Fruit fly (Drosophila melanogaster) whole organism, embryonic: ENCODE data around the gene Msh6.

Experiments used
- Adf1 ChIP-seq: fragments of 200-800 bp; sonication (Bioruptor generic); IDR thresholded peaks from 2 replicates; pipeline ENCODE4 v1.3.6; 2022; ENCODE audit warnings: missing biosample characterization, missing genetic modification characterization
- C15 ChIP-seq: fragments of 200-800 bp; sonication (Bioruptor generic); IDR thresholded peaks from 3 replicates; pipeline ENCODE4 v1.3.6; 2022; ENCODE audit warnings: missing biosample characterization, missing genetic modification characterization
- CG10274 ChIP-seq: fragments of 200-800 bp; sonication (Bioruptor generic); optimal IDR thresholded peaks from 3 replicates; lab custom pipeline; 2017; ENCODE audit warnings: missing biosample characterization, mild to moderate bottlenecking, missing genetic modification characterization
- CG12659 ChIP-seq: fragments of 200-800 bp; sonication (Bioruptor generic); optimal IDR thresholded peaks from 3 replicates; lab custom pipeline; 2017; ENCODE audit warnings: mild to moderate bottlenecking, missing biosample characterization, missing genetic modification reagents, missing genetic modification characterization
- CG14710 ChIP-seq: fragments of 200-800 bp; sonication (Bioruptor generic); optimal IDR thresholded peaks from 3 replicates; lab custom pipeline; 2019; ENCODE audit warnings: missing biosample characterization, mild to moderate bottlenecking, missing genetic modification characterization, moderate library complexity
- CG15269 ChIP-seq: fragments of 200-800 bp; sonication (Bioruptor generic); optimal IDR thresholded peaks from 2 replicates; lab custom pipeline; 2018; ENCODE audit warnings: missing biosample characterization, mild to moderate bottlenecking, missing genetic modification characterization, moderate library complexity
- CG15479 ChIP-seq: fragments of 200-800 bp; sonication (Bioruptor generic); optimal IDR thresholded peaks from 3 replicates; lab custom pipeline; 2019; ENCODE audit warnings: missing biosample characterization, mild to moderate bottlenecking, missing genetic modification characterization, moderate library complexity
- CG17186 ChIP-seq: fragments of 200-800 bp; sonication (Bioruptor generic); optimal IDR thresholded peaks from 3 replicates; lab custom pipeline; 2017; ENCODE audit warnings: missing biosample characterization, missing genetic modification reagents, missing genetic modification characterization
- CG17802 ChIP-seq: fragments of 200-800 bp; sonication (Bioruptor generic); optimal IDR thresholded peaks from 2 replicates; lab custom pipeline; 2018; ENCODE audit warnings: missing biosample characterization, mild to moderate bottlenecking, missing genetic modification characterization, moderate library complexity
- CG2712 ChIP-seq: fragments of 200-800 bp; optimal IDR thresholded peaks from 3 replicates; lab custom pipeline; 2019; ENCODE audit warnings: missing biosample characterization, mild to moderate bottlenecking, missing genetic modification characterization, moderate library complexity
- CG31224 ChIP-seq: fragments of 200-800 bp; sonication (Bioruptor generic); IDR thresholded peaks from 2 replicates; pipeline ENCODE4 v1.3.6; 2022; ENCODE audit warnings: missing biosample characterization, missing genetic modification characterization
- CG31441 ChIP-seq: fragments of 200-800 bp; sonication (Bioruptor generic); IDR thresholded peaks from 2 replicates; pipeline ENCODE4 v1.3.6; 2022; ENCODE audit warnings: missing biosample characterization, missing genetic modification characterization
- CG4360 ChIP-seq: fragments of 200-800 bp; sonication (Bioruptor generic); IDR thresholded peaks from 2 replicates; pipeline ENCODE4 v1.3.6; 2022; ENCODE audit warnings: missing biosample characterization, missing genetic modification characterization
- CG4424 ChIP-seq: fragments of 200-800 bp; sonication (Bioruptor generic); optimal IDR thresholded peaks from 3 replicates; lab custom pipeline; 2016; ENCODE audit warnings: missing biosample characterization, missing genetic modification characterization
- CG5953 ChIP-seq: fragments of 200-800 bp; sonication (Bioruptor generic); IDR thresholded peaks from 2 replicates; pipeline ENCODE4 v1.3.6; 2022; ENCODE audit warnings: missing biosample characterization, missing genetic modification characterization
- CG6254 ChIP-seq: fragments of 200-800 bp; sonication (Bioruptor generic); optimal IDR thresholded peaks from 3 replicates; lab custom pipeline; 2017; ENCODE audit warnings: mild to moderate bottlenecking, missing biosample characterization, missing genetic modification reagents, missing genetic modification characterization
- CG8359 ChIP-seq: fragments of 200-800 bp; sonication (Bioruptor generic); optimal IDR thresholded peaks from 2 replicates; lab custom pipeline; 2017; ENCODE audit warnings: missing biosample characterization, mild to moderate bottlenecking, missing genetic modification characterization, borderline replicate concordance
- CG8924 ChIP-seq: fragments of 200-800 bp; optimal IDR thresholded peaks from 3 replicates; lab custom pipeline; 2019; ENCODE audit warnings: missing biosample characterization, mild to moderate bottlenecking, missing genetic modification characterization, moderate library complexity
- Dip3 ChIP-seq: fragments of 200-800 bp; sonication (Bioruptor generic); optimal IDR thresholded peaks from 3 replicates; lab custom pipeline; 2016; ENCODE audit warnings: missing biosample characterization, missing genetic modification characterization
- Dp ChIP-seq: fragments of 200-800 bp; sonication (Bioruptor generic); optimal IDR thresholded peaks from 2 replicates; lab custom pipeline; 2018; ENCODE audit warnings: missing biosample characterization, mild to moderate bottlenecking, missing genetic modification characterization, moderate library complexity
- ERR ChIP-seq: fragments of 200-800 bp; sonication (Bioruptor generic); optimal IDR thresholded peaks from 2 replicates; lab custom pipeline; 2016; ENCODE audit warnings: missing biosample characterization, missing genetic modification characterization
- H2.0 ChIP-seq: fragments of 200-800 bp; sonication (Bioruptor generic); IDR thresholded peaks from 2 replicates; pipeline ENCODE4 v1.3.6; 2022; ENCODE audit warnings: missing biosample characterization, missing genetic modification characterization
- Hsf ChIP-seq: fragments of 200-800 bp; sonication (Bioruptor generic); optimal IDR thresholded peaks from 3 replicates; lab custom pipeline; 2016; ENCODE audit warnings: missing biosample characterization, missing genetic modification characterization
- Jarid2 ChIP-seq: fragments of 200-800 bp; sonication (Bioruptor generic); optimal IDR thresholded peaks from 3 replicates; lab custom pipeline; 2017; ENCODE audit warnings: mild to moderate bottlenecking, missing biosample characterization, missing genetic modification reagents, missing genetic modification characterization
- Med ChIP-seq: fragments of 200-800 bp; sonication (Bioruptor generic); peaks from one replicate; lab custom pipeline; 2016; ENCODE audit warnings: missing biosample characterization, missing genetic modification characterization, mild to moderate bottlenecking, inconsistent platforms, moderate library complexity
- Taf1 ChIP-seq: fragments of 200-800 bp; sonication (Bioruptor generic); IDR thresholded peaks from 2 replicates; pipeline ENCODE4 v1.3.6; 2022; ENCODE audit warnings: missing biosample characterization, missing genetic modification characterization
- ab ChIP-seq: fragments of 200-800 bp; sonication (Bioruptor generic); optimal IDR thresholded peaks from 2 replicates; lab custom pipeline; 2016; ENCODE audit warnings: missing biosample characterization, missing genetic modification characterization
- ara ChIP-seq: fragments of 200-800 bp; sonication (Bioruptor generic); IDR thresholded peaks from 2 replicates; pipeline ENCODE4 v1.3.6; 2022; ENCODE audit warnings: missing biosample characterization, missing genetic modification characterization
- btn ChIP-seq: fragments of 200-800 bp; sonication (Bioruptor generic); optimal IDR thresholded peaks from 2 replicates; lab custom pipeline; 2016; ENCODE audit warnings: missing biosample characterization, missing genetic modification characterization
- chif ChIP-seq, 2 experiments: fragments of 200-800 bp; sonication (Bioruptor generic); optimal IDR thresholded peaks; 3 replicates each; lab custom pipeline; 2016; ENCODE audit warnings: missing biosample characterization in 2 of 2, missing genetic modification characterization in 2 of 2
- dmrt99B ChIP-seq: fragments of 200-800 bp; sonication (Bioruptor generic); optimal IDR thresholded peaks from 2 replicates; lab custom pipeline; 2018; ENCODE audit warnings: missing biosample characterization, mild to moderate bottlenecking, missing genetic modification characterization, moderate library complexity
- fru ChIP-seq: fragments of >200 bp; optimal IDR thresholded peaks from 2 replicates; lab custom pipeline; 2017
- fu2 ChIP-seq: fragments of 200-800 bp; sonication (Bioruptor generic); optimal IDR thresholded peaks from 2 replicates; lab custom pipeline; 2016; ENCODE audit warnings: missing biosample characterization, missing genetic modification characterization
- nerfin-1 ChIP-seq: fragments of 200-800 bp; sonication (Bioruptor generic); optimal IDR thresholded peaks from 3 replicates; lab custom pipeline; 2019; ENCODE audit warnings: missing biosample characterization, mild to moderate bottlenecking, missing genetic modification characterization, moderate library complexity
- nmo ChIP-seq: fragments of 200-800 bp; sonication (Bioruptor generic); optimal IDR thresholded peaks from 2 replicates; lab custom pipeline; 2018; ENCODE audit warnings: missing biosample characterization, mild to moderate bottlenecking, missing genetic modification characterization, moderate library complexity
- pfk ChIP-seq: fragments of 200-800 bp; sonication (Bioruptor generic); optimal IDR thresholded peaks from 2 replicates; lab custom pipeline; 2018; ENCODE audit warnings: missing biosample characterization, mild to moderate bottlenecking, missing genetic modification characterization, moderate library complexity
- pzg ChIP-seq: fragments of 200-800 bp; sonication (Bioruptor generic); optimal IDR thresholded peaks from 3 replicates; lab custom pipeline; 2018; ENCODE audit warnings: missing biosample characterization, mild to moderate bottlenecking, missing genetic modification characterization, moderate library complexity
- sqz ChIP-seq: fragments of 200-800 bp; sonication (Bioruptor generic); optimal IDR thresholded peaks from 3 replicates; lab custom pipeline; 2018; ENCODE audit warnings: missing biosample characterization, mild to moderate bottlenecking, missing genetic modification characterization
- ssp ChIP-seq: fragments of 200-800 bp; sonication (Bioruptor generic); IDR thresholded peaks from 2 replicates; pipeline ENCODE4 v1.3.6; 2022; ENCODE audit warnings: missing biosample characterization, missing genetic modification characterization
- tin ChIP-seq: fragments of 200-800 bp; sonication (Bioruptor generic); optimal IDR thresholded peaks from 3 replicates; lab custom pipeline; 2016; ENCODE audit warnings: missing biosample characterization, missing genetic modification characterization
- trem ChIP-seq: fragments of 200-800 bp; optimal IDR thresholded peaks from 3 replicates; lab custom pipeline; 2019; ENCODE audit warnings: missing biosample characterization, mild to moderate bottlenecking, missing genetic modification characterization, moderate library complexity

The Msh6 gene

DNA sequence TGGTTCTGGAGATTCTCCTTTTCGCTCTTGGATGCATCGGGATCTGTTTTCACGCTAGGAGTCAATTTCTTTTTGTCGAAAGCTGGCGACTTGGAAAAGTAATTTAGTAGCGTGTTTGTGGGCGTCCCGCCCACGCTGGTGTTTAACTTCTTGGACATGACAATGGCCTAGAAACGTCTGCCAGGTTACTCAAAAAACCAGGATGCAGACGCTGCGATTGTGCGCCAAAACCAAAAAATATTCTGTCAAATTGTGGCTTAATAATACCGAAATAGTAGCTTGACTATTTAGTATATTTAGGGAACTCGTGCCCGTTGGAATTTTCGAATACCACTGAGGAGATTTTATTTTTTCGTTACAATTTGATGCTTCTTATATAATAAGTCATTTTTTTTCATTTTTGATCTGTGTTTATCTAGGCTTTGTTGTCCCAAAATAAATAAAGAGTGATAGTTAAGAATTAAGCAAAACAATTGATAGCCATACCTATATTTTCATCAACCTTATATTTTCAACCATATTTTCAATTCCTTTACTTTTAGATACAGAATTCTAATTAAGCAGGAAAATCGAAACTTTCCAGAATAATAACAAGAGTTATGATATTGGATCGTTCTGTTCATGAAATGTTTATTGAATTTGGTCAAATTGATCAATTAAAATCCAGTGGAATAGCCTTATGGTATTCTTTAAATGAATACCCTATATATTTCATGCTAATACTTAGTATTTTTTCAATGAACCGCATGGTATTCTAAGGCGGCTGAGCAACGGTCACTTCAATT, at the start of gene Msh6, which contains the start of gene Prp31 (continued):
- TF ChIP-seq C15 = 0 out of 3 replicates have a peak, but pooled peaks have one; percentile 46
- peak; percentile 51 for TF ChIP-seq Dp (GFP tag; lab: Kevin White, UChicago)
- TF ChIP-seq CG15269 (tag; lab: Kevin White, UChicago) = peak; percentile 70
- peak; percentile 70 for TF ChIP-seq Dip3
- TF ChIP-seq CG5953 (GFP tag; lab: Robert Waterston, UW) = no peak
- peak; percentile 71 for TF ChIP-seq ssp (GFP tag; lab: Robert Waterston, UW)
- no peak for TF ChIP-seq ERR (GFP tag; lab: Kevin White, UChicago)
- peak; percentile 74 for TF ChIP-seq CG4424 (GFP tag; lab: Kevin White, UChicago)
- TF ChIP-seq nmo (GFP tag; lab: Kevin White, UChicago) = peak; percentile 92
- TF ChIP-seq fru (lab: Kevin White, UChicago) = no peak
- no peak for TF ChIP-seq Taf1 (GFP tag; lab: Robert Waterston, UW)
- peak; percentile 53 for TF ChIP-seq Med (GFP tag; lab: Kevin White, UChicago)
- TF ChIP-seq CG8359 (GFP tag; lab: Kevin White, UChicago) = no peak
- no peak for TF ChIP-seq pfk (GFP tag; lab: Kevin White, UChicago)
- peak; percentile 84 for TF ChIP-seq CG14710 (tag; lab: Kevin White, UChicago)
- no peak for TF ChIP-seq CG10274
- TF ChIP-seq fu2 = peak; percentile 67
- TF ChIP-seq Hsf (GFP tag; lab: Kevin White, UChicago) = peak; percentile 86
- TF ChIP-seq Adf1 = no peak
- TF ChIP-seq sqz (GFP tag; lab: Kevin White, UChicago) = no peak
- peak; percentile 23; the same call in 1 of the 2 replicates for TF ChIP-seq ara (GFP tag; lab: Robert Waterston, UW)
- no peak for TF ChIP-seq CG15479
- peak; percentile 3 for TF ChIP-seq CG17186 (GFP tag; lab: Kevin White, UChicago)
- peak; percentile 3 for TF ChIP-seq CG6254 (GFP tag; lab: Kevin White, UChicago)
- TF ChIP-seq CG8924 (tag; lab: Kevin White, UChicago) = peak; percentile 74
- TF ChIP-seq tin (GFP tag; lab: Kevin White, UChicago) = peak; percentile 70
- TF ChIP-seq dmrt99B (tag; lab: Kevin White, UChicago) = no peak
- peak; percentile 59; the same call in 1 of the 2 replicates for TF ChIP-seq CG31441 (GFP tag; lab: Robert Waterston, UW)
- TF ChIP-seq CG12659 = peak; percentile 76
- TF ChIP-seq H2.0 (GFP tag; lab: Robert Waterston, UW) = 0 out of 2 replicates have a peak, but pooled peaks have one; percentile 32
- TF ChIP-seq chif (GFP tag; optimal IDR thresholded peaks at IDR 0.05; lab: Kevin White, UChicago) = peak; percentile 5 to 75
- TF ChIP-seq nerfin-1 = peak; percentile 75
- TF ChIP-seq CG17802 (tag; lab: Kevin White, UChicago) = peak; percentile 58
- no peak for TF ChIP-seq CG4360 (GFP tag; lab: Robert Waterston, UW)
- TF ChIP-seq btn = no peak
- TF ChIP-seq pzg (GFP tag; lab: Kevin White, UChicago) = peak; percentile 32
- peak; percentile 60; the same call in 1 of the 2 replicates for TF ChIP-seq CG31224
- no peak for TF ChIP-seq Jarid2 (GFP tag; lab: Kevin White, UChicago)
- no peak for TF ChIP-seq ab (GFP tag; lab: Kevin White, UChicago)
- peak; percentile 53 for TF ChIP-seq trem (tag; lab: Kevin White, UChicago)
- TF ChIP-seq CG2712 (tag; lab: Kevin White, UChicago) = peak; percentile 59
